Worm (Caenorhabditis elegans): ENCODE results near the gene srj-27.

DNA sequence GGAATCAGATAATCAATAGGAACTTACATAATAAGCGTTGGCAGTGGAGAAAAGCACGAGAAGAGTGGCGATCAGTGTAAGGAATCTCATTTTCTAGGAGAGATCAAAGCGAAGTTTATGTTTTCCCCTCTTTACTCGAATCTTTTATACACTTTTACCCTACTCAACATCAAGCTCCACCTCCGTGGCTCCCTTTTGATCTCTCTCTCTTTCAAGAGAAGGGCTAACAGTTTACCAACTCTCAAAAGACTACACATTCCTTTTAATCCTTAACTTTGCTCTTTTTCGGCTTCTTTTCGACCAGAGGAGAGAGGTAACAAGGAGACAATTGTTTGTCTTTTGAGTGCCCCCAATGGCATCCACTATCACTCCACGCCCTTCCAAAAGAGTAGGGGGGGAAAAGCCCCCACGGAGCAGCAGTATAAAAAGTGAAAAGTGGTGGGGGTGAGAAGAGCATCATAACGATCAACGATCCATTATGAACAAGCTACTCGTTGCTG lies 40.1 kb downstream of the srj-27 start, which contains the start of the genes C01G10.15 and C01G10.6:
- TF ChIP-seq php-3 (GFP tag; IDR thresholded peaks at IDR 0.05) (no peak), mdl-1 (tag; optimal IDR thresholded peaks at IDR 0.05) (no peak), nhr-11 (tag; optimal IDR thresholded peaks at IDR 0.05) (no peak), unc-62 (GFP tag; optimal IDR thresholded peaks at IDR 0.05 in 1 of 2) (no peak), unc-62 (tag; optimal IDR thresholded peaks at IDR 0.05) (no peak), unc-39 (tag; optimal IDR thresholded peaks at IDR 0.05) (no peak), fkh-10 (GFP tag; optimal IDR thresholded peaks at IDR 0.05) (no peak), aha-1 (tag) (no peak), nhr-28 (tag; optimal IDR thresholded peaks at IDR 0.05) (no peak), dpl-1 (GFP tag; optimal IDR thresholded peaks at IDR 0.05) (no peak), ceh-82 (tag; optimal IDR thresholded peaks at IDR 0.05) (no peak), lsy-2 (tag; optimal IDR thresholded peaks at IDR 0.05) (no peak)
